Worm (Caenorhabditis elegans): ENCODE data around the gene F26F12.5.

Gene F26F12.5

ce11 chrV:5822968-5823367 lies 42.0 kb downstream of the F26F12.5 start (continued):
- TF ChIP-seq ces-1 (GFP tag; optimal IDR thresholded peaks at IDR 0.05) (no peak), lin-13 (GFP tag; optimal IDR thresholded peaks at IDR 0.05) (no peak), ceh-82 (tag; optimal IDR thresholded peaks at IDR 0.05) (no peak), lin-29 (GFP tag; IDR thresholded peaks at IDR 0.05) (no peak), nhr-102 (tag; optimal IDR thresholded peaks at IDR 0.05) (peak; percentile 85), hmg-1.1 (GFP tag; IDR thresholded peaks at IDR 0.05) (no peak), lin-39 (tag; optimal IDR thresholded peaks at IDR 0.05) (no peak), fos-1 (tag; optimal IDR thresholded peaks at IDR 0.05) (no peak), nhr-48 (tag; optimal IDR thresholded peaks at IDR 0.05) (peak; percentile 86), lin-1 (GFP tag; IDR thresholded peaks at IDR 0.05) (peak; percentile 19; the same call in 1 of the 2 replicates), php-3 (GFP tag; IDR thresholded peaks at IDR 0.05) (no peak), saeg-2 (GFP tag; IDR thresholded peaks at IDR 0.05) (no peak), fkh-10 (GFP tag; optimal IDR thresholded peaks at IDR 0.05) (no peak), dve-1 (tag; optimal IDR thresholded peaks at IDR 0.05; ENCODE audit: insufficient read depth) (peak; percentile 65), hlh-30 (tag; optimal IDR thresholded peaks at IDR 0.05; ENCODE audit: insufficient read depth) (peak; percentile 37), nhr-111 (GFP tag; optimal IDR thresholded peaks at IDR 0.05) (no peak), daf-16 (GFP tag; optimal IDR thresholded peaks at IDR 0.05) (no peak), daf-16 (tag; optimal IDR thresholded peaks at IDR 0.05) (peak; percentile 31), aly-2 (tag; optimal IDR thresholded peaks at IDR 0.05) (no peak), zip-2 (tag; optimal IDR thresholded peaks at IDR 0.05) (no peak), vab-7 (GFP tag; IDR thresholded peaks at IDR 0.05) (no peak), ceh-62 (tag; optimal IDR thresholded peaks at IDR 0.05) (no peak), mep-1 (tag; optimal IDR thresholded peaks at IDR 0.05) (peak; percentile 25), F37D6.2 (tag; optimal IDR thresholded peaks at IDR 0.05) (no peak), lim-7 (GFP tag; IDR thresholded peaks at IDR 0.05) (no peak), nhr-42 (GFP tag; IDR thresholded peaks at IDR 0.05) (no peak), spr-1 (tag; optimal IDR thresholded peaks at IDR 0.05) (no peak), mes-2 (tag; optimal IDR thresholded peaks at IDR 0.05; ENCODE audit: poor library complexity, severe bottlenecking) (peak; percentile 39), nhr-25 (tag; optimal IDR thresholded peaks at IDR 0.05; ENCODE audit: borderline replicate concordance, insufficient read depth) (peak; percentile 57), arid-1 (GFP tag; conservative IDR thresholded peaks at IDR 0.05) (no peak), zag-1 (tag; optimal IDR thresholded peaks at IDR 0.05) (no peak), ctbp-1 (GFP tag; IDR thresholded peaks at IDR 0.05) (no peak), snpc-1.2 (GFP tag; IDR thresholded peaks at IDR 0.05) (no peak), madf-5 (GFP tag; IDR thresholded peaks at IDR 0.05) (no peak), F44E2.7 (GFP tag; IDR thresholded peaks at IDR 0.05) (no peak), nhr-11 (tag; optimal IDR thresholded peaks at IDR 0.05) (no peak), ZK337.2 (GFP tag; IDR thresholded peaks at IDR 0.05) (no peak), zip-11 (GFP tag; IDR thresholded peaks at IDR 0.05) (no peak), daf-19 (GFP tag; conservative IDR thresholded peaks at IDR 0.05) (no peak), dpl-1 (GFP tag; optimal IDR thresholded peaks at IDR 0.05) (peak; percentile 22), T26A8.4 (GFP tag; IDR thresholded peaks at IDR 0.05) (no peak), mxl-2 (GFP tag; conservative IDR thresholded peaks at IDR 0.05) (no peak), aha-1 (tag) (peak; percentile 81), nhr-28 (tag; optimal IDR thresholded peaks at IDR 0.05) (peak; percentile 99), T20F7.1 (GFP tag; optimal IDR thresholded peaks at IDR 0.05) (no peak), set-16 (GFP tag; IDR thresholded peaks at IDR 0.05) (no peak), lir-3 (tag; optimal IDR thresholded peaks at IDR 0.05) (no peak), lin-38 (GFP tag; IDR thresholded peaks at IDR 0.05) (no peak), Y75B8A.6 (GFP tag; IDR thresholded peaks at IDR 0.05) (no peak), nhr-77 (tag; optimal IDR thresholded peaks at IDR 0.05) (peak; percentile 18), tra-1 (GFP tag; IDR thresholded peaks at IDR 0.05) (0 out of 2 replicates have a peak, but pooled peaks have one; percentile 44), Y5F2A.4 (GFP tag; optimal IDR thresholded peaks at IDR 0.05) (no peak)
